Worm (Caenorhabditis elegans) whole organism, L4 larva: Measurements from ENCODE around the gene gpa-3.

Experiments used
- aly-2 ChIP-seq: sonication (generic microtip); optimal IDR thresholded peaks from 2 replicates; lab custom pipeline; 2018; ENCODE audit warnings: missing biosample characterization, missing genetic modification characterization
- ama-1 ChIP-seq: fragments of 150-350 bp; optimal IDR thresholded peaks from 2 replicates; lab custom pipeline; 2014; ENCODE audit warnings: inconsistent platforms, mixed read lengths
- ceh-82 ChIP-seq: sonication (generic microtip); optimal IDR thresholded peaks from 2 replicates; lab custom pipeline; 2017; ENCODE audit warnings: missing biosample characterization, missing genetic modification characterization
- cey-2 ChIP-seq: sonication (generic microtip); optimal IDR thresholded peaks from 3 replicates; lab custom pipeline; 2017; ENCODE audit warnings: missing genetic modification characterization, mild to moderate bottlenecking, missing compliant biosample characterization, antibody characterized with exemption, borderline replicate concordance; ENCODE audit not compliant: insufficient read depth
- egl-43 ChIP-seq: fragments of 200-800 bp; sonication (Bioruptor generic); IDR thresholded peaks from 2 replicates; pipeline ENCODE4 v1.3.6; 2022; ENCODE audit warnings: missing genetic modification reagents, missing genetic modification characterization, missing compliant biosample characterization
- jun-1 ChIP-seq: fragments of 150-350 bp; optimal IDR thresholded peaks from 2 replicates; lab custom pipeline; 2014; ENCODE audit warnings: missing biosample characterization, missing genetic modification reagents, missing genetic modification characterization
- lin-39 ChIP-seq: fragments of 150-350 bp; optimal IDR thresholded peaks from 2 replicates; lab custom pipeline; 2014; ENCODE audit warnings: missing biosample characterization, missing genetic modification reagents, missing genetic modification characterization
- nhr-28 ChIP-seq: fragments of 150-350 bp; optimal IDR thresholded peaks from 2 replicates; lab custom pipeline; 2014; ENCODE audit warnings: missing biosample characterization, missing genetic modification characterization
- skn-1 ChIP-seq: fragments of 150-350 bp; optimal IDR thresholded peaks from 2 replicates; lab custom pipeline; 2014; ENCODE audit warnings: missing biosample characterization, missing genetic modification characterization
- snpc-4 ChIP-seq: fragments of 150-350 bp; optimal IDR thresholded peaks from 2 replicates; lab custom pipeline; 2014; ENCODE audit warnings: missing biosample characterization, missing genetic modification characterization
- unc-130 ChIP-seq: sonication (generic microtip); optimal IDR thresholded peaks from 2 replicates; lab custom pipeline; 2016; ENCODE audit warnings: missing genetic modification reagents, missing genetic modification characterization, missing compliant biosample characterization
- ztf-7 ChIP-seq: fragments of 150-350 bp; optimal IDR thresholded peaks from 2 replicates; lab custom pipeline; 2014; ENCODE audit warnings: missing biosample characterization, missing genetic modification characterization

DNA sequence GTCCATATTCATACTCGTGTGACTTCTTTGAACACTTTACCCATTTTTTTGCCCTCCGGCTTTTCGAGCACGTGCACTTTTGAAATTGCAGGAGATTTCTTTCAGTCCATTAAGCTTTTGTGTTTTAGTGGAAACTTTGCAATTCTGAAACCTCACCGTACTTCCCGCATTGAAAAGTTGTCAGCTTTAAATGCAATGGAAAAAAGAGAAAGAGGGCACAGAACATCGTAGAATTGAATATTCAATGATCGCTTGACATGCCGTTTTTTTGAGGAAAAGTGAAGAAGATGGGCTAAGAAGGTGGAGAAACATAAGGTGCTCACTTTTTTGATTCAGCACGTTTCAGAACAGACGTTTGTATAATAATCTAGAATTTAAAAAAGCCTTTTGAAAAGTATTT is 45.2 kb downstream of the gpa-3 start:
- TF ChIP-seq unc-130 (GFP tag; lab: Kevin White, UChicago) (no peak), ama-1 (lab: Kevin White, UChicago) (no peak), cey-2 (tag; lab: Kevin White, UChicago) (no peak), aly-2 (tag; lab: Kevin White, UChicago) (no peak), ztf-7 (no peak), lin-39 (tag; lab: Kevin White, UChicago) (no peak), jun-1 (tag; lab: Kevin White, UChicago) (no peak), nhr-28 (tag; lab: Kevin White, UChicago) (no peak), egl-43 (GFP tag; lab: Robert Waterston, UW) (no peak), ceh-82 (tag; lab: Kevin White, UChicago) (no peak), skn-1 (tag; lab: Kevin White, UChicago) (no peak), snpc-4 (tag; lab: Kevin White, UChicago) (no peak)
